In genomic region chr3R:19641498-19642065, dm6 we compare ENCODE assay signal across 5 fruit fly cellular contexts.
TF ChIP-seq lines count a peak whose summit lies in the region.

No protein-coding gene starts in this region.

- peak; percentile 36 for TF ChIP-seq CTCF in whole organism, embryonic (GFP tag; optimal IDR thresholded peaks at IDR 0.05; lab: Kevin White, UChicago)

TF ChIP-seq in whole organism, adult, 20 proteins besides CTCF, POLR2A, EP300 and RAD21 (continues in another document):
- TF ChIP-seq cnc (optimal IDR thresholded peaks at IDR 0.05; lab: Kevin White, UChicago) (no peak), CG11617 (GFP tag; optimal IDR thresholded peaks at IDR 0.05; lab: Kevin White, UChicago) (peak; percentile 85), cic (GFP tag; optimal IDR thresholded peaks at IDR 0.05; lab: Kevin White, UChicago) (peak; percentile 37), pad (GFP tag; optimal IDR thresholded peaks at IDR 0.05; lab: Kevin White, UChicago) (peak; percentile 37), CG5204 (GFP tag; optimal IDR thresholded peaks at IDR 0.05; lab: Kevin White, UChicago) (peak; percentile 83), CG7045 (GFP tag; optimal IDR thresholded peaks at IDR 0.05; lab: Kevin White, UChicago) (peak; percentile 88), tj (GFP tag; optimal IDR thresholded peaks at IDR 0.05; lab: Kevin White, UChicago) (peak; percentile 54), Crg-1 (GFP tag; optimal IDR thresholded peaks at IDR 0.05; lab: Kevin White, UChicago) (peak; percentile 24), CG14711 (tag; optimal IDR thresholded peaks at IDR 0.05; lab: Kevin White, UChicago) (peak; percentile 94), bab1 (GFP tag; optimal IDR thresholded peaks at IDR 0.05; lab: Kevin White, UChicago) (peak; percentile 92), kay (GFP tag; lab: Kevin White, UChicago; ENCODE audit: borderline replicate concordance) (no peak), CG7101 (tag; optimal IDR thresholded peaks at IDR 0.05; lab: Kevin White, UChicago) (peak; percentile 95), CG12768 (GFP tag; optimal IDR thresholded peaks at IDR 0.05; lab: Kevin White, UChicago) (peak; percentile 90), CG33017 (tag; optimal IDR thresholded peaks at IDR 0.05; lab: Kevin White, UChicago) (peak; percentile 96), toe (GFP tag; optimal IDR thresholded peaks at IDR 0.05; lab: Kevin White, UChicago) (peak; percentile 67), ovo (GFP tag; optimal IDR thresholded peaks at IDR 0.05; lab: Kevin White, UChicago) (no peak), Clk (GFP tag; optimal IDR thresholded peaks at IDR 0.05; lab: Kevin White, UChicago) (peak; percentile 73), Hr96 (GFP tag; optimal IDR thresholded peaks at IDR 0.05; lab: Kevin White, UChicago) (peak; percentile 40)

TF ChIP-seq in whole organism, embryonic, 481 proteins besides CTCF, POLR2A, EP300 and RAD21 (continues in another document):
- 0 out of 3 replicates have a peak, but pooled peaks have one; percentile 65 for TF ChIP-seq CG2199 (GFP tag; IDR thresholded peaks at IDR 0.05; lab: Robert Waterston, UW)
- peak; percentile 85 for TF ChIP-seq CG6765 (GFP tag; optimal IDR thresholded peaks at IDR 0.05; lab: Kevin White, UChicago)
- peak; percentile 85 for TF ChIP-seq HHEX (GFP tag; optimal IDR thresholded peaks at IDR 0.05; lab: Kevin White, UChicago)
- TF ChIP-seq Fer1 (GFP tag; optimal IDR thresholded peaks at IDR 0.05; lab: Kevin White, UChicago), result peak; percentile 91
- TF ChIP-seq bowl (GFP tag; IDR thresholded peaks at IDR 0.05; lab: Robert Waterston, UW), result peak; percentile 63; the same call in 1 of the 2 replicates
- TF ChIP-seq E2f2 (GFP tag; IDR thresholded peaks at IDR 0.05; lab: Robert Waterston, UW), result peak; percentile 65; the same call in 1 of the 2 replicates
- no peak for TF ChIP-seq MESR4 (GFP tag; optimal IDR thresholded peaks at IDR 0.05; lab: Kevin White, UChicago)
- no peak for TF ChIP-seq vfl (GFP tag; optimal IDR thresholded peaks at IDR 0.05; lab: Kevin White, UChicago)
- TF ChIP-seq cas (GFP tag; IDR thresholded peaks at IDR 0.05; lab: Robert Waterston, UW), result peak; percentile 76; the same call in 1 of the 2 replicates
- TF ChIP-seq CG4820 (GFP tag; optimal IDR thresholded peaks at IDR 0.05; lab: Kevin White, UChicago), result peak; percentile 66
- peak; percentile 47 for TF ChIP-seq sd (tag; optimal IDR thresholded peaks at IDR 0.05; lab: Kevin White, UChicago)
- TF ChIP-seq Dad (GFP tag; optimal IDR thresholded peaks at IDR 0.05; lab: Kevin White, UChicago), result peak; percentile 28
- no peak for TF ChIP-seq fru (optimal IDR thresholded peaks at IDR 0.05; lab: Kevin White, UChicago)
- peak; percentile 83 for TF ChIP-seq bab2 (GFP tag; optimal IDR thresholded peaks at IDR 0.05; lab: Kevin White, UChicago)
- no peak for TF ChIP-seq h (optimal IDR thresholded peaks at IDR 0.05; lab: Kevin White, UChicago)
- TF ChIP-seq CG11247 (GFP tag; IDR thresholded peaks at IDR 0.05; lab: Robert Waterston, UW), result peak; percentile 82
- peak; percentile 75 for TF ChIP-seq CG32772 (GFP tag; IDR thresholded peaks at IDR 0.05; lab: Robert Waterston, UW)
- peak; percentile 8 for TF ChIP-seq Side (GFP tag; optimal IDR thresholded peaks at IDR 0.05; lab: Kevin White, UChicago)

TF ChIP-seq in whole organism, prepupa, 60 proteins besides CTCF, POLR2A, EP300 and RAD21 (continues in another document):
- TF ChIP-seq ss (GFP tag; optimal IDR thresholded peaks at IDR 0.05; lab: Kevin White, UChicago) (peak; percentile 40 to 66), CG10669 (GFP tag; optimal IDR thresholded peaks at IDR 0.05; lab: Kevin White, UChicago) (peak; percentile 66), CG9139 (GFP tag; optimal IDR thresholded peaks at IDR 0.05; lab: Kevin White, UChicago) (peak; percentile 47), eg (GFP tag; IDR thresholded peaks at IDR 0.05; lab: Robert Waterston, UW) (peak; percentile 96), Smox (GFP tag; optimal IDR thresholded peaks at IDR 0.05; lab: Kevin White, UChicago) (peak; percentile 77), salr (GFP tag; optimal IDR thresholded peaks at IDR 0.05; lab: Kevin White, UChicago) (peak in 1 of 2 experiments; percentile 80), fd85E (GFP tag; optimal IDR thresholded peaks at IDR 0.05; lab: Kevin White, UChicago) (peak; percentile 36), pdm3 (GFP tag; optimal IDR thresholded peaks at IDR 0.05; lab: Kevin White, UChicago) (peak; percentile 77), CG8632 (GFP tag; optimal IDR thresholded peaks at IDR 0.05; lab: Kevin White, UChicago) (peak; percentile 83), svp (GFP tag; lab: Kevin White, UChicago) (peak; percentile 86), acj6 (GFP tag; optimal IDR thresholded peaks at IDR 0.05; lab: Kevin White, UChicago) (peak; percentile 69), Hr38 (GFP tag; optimal IDR thresholded peaks at IDR 0.05; lab: Kevin White, UChicago) (no peak), OdsH (GFP tag; optimal IDR thresholded peaks at IDR 0.05; lab: Kevin White, UChicago) (peak; percentile 80), Sox15 (GFP tag; optimal IDR thresholded peaks at IDR 0.05; lab: Kevin White, UChicago) (peak; percentile 60), CG15336 (GFP tag; IDR thresholded peaks at IDR 0.05; lab: Robert Waterston, UW) (peak; percentile 95), Eip93F (GFP tag; optimal IDR thresholded peaks at IDR 0.05; lab: Kevin White, UChicago) (peak; percentile 52), Ets96B (tag; optimal IDR thresholded peaks at IDR 0.05; lab: Kevin White, UChicago) (peak; percentile 72), cyc (GFP tag; optimal IDR thresholded peaks at IDR 0.05; lab: Kevin White, UChicago) (peak; percentile 71), achi (GFP tag; optimal IDR thresholded peaks at IDR 0.05; lab: Kevin White, UChicago) (peak; percentile 76)

TF ChIP-seq in whole organism, pupa, 21 proteins besides CTCF, POLR2A, EP300 and RAD21:
- peak; percentile 69 for TF ChIP-seq Pif1B (GFP tag; optimal IDR thresholded peaks at IDR 0.05; lab: Kevin White, UChicago)
- TF ChIP-seq CG15710 (tag; optimal IDR thresholded peaks at IDR 0.05; lab: Kevin White, UChicago), result peak; percentile 75
- peak; percentile 79 for TF ChIP-seq CG8159 (tag; optimal IDR thresholded peaks at IDR 0.05; lab: Kevin White, UChicago)
- peak; percentile 68 for TF ChIP-seq CG34367 (tag; optimal IDR thresholded peaks at IDR 0.05; lab: Kevin White, UChicago)
- TF ChIP-seq gl (tag; optimal IDR thresholded peaks at IDR 0.05; lab: Kevin White, UChicago), result peak; percentile 57
- peak; percentile 96 for TF ChIP-seq CG4496 (GFP tag; IDR thresholded peaks at IDR 0.05; lab: Robert Waterston, UW)
- TF ChIP-seq CG10348 (GFP tag; IDR thresholded peaks at IDR 0.05; lab: Robert Waterston, UW), result no peak
- peak; percentile 69; the same call in 1 of the 2 replicates for TF ChIP-seq rn (GFP tag; IDR thresholded peaks at IDR 0.05; lab: Robert Waterston, UW)
- TF ChIP-seq CG8301 (tag; optimal IDR thresholded peaks at IDR 0.05; lab: Kevin White, UChicago), result peak; percentile 78
- peak; percentile 75 for TF ChIP-seq CG9948 (tag; optimal IDR thresholded peaks at IDR 0.05; lab: Kevin White, UChicago)
- TF ChIP-seq CG17806 (tag; optimal IDR thresholded peaks at IDR 0.05; lab: Kevin White, UChicago), result peak; percentile 80
- TF ChIP-seq Snoo (tag; optimal IDR thresholded peaks at IDR 0.05; lab: Kevin White, UChicago), result peak; percentile 57
- peak; percentile 88 for TF ChIP-seq CG32121 (GFP tag; IDR thresholded peaks at IDR 0.05; lab: Robert Waterston, UW)
- TF ChIP-seq Pif1A (GFP tag; optimal IDR thresholded peaks at IDR 0.05; lab: Kevin White, UChicago), result peak; percentile 57
- TF ChIP-seq Ets98B (GFP tag; IDR thresholded peaks at IDR 0.05; lab: Robert Waterston, UW), result peak; percentile 94
- no peak for TF ChIP-seq EcR (GFP tag; optimal IDR thresholded peaks at IDR 0.05; lab: Kevin White, UChicago)
- TF ChIP-seq CG12605 (GFP tag; IDR thresholded peaks at IDR 0.05; lab: Robert Waterston, UW), result peak; percentile 92
- TF ChIP-seq CG14655 (GFP tag; optimal IDR thresholded peaks at IDR 0.05; lab: Kevin White, UChicago), result peak; percentile 83
- no peak for TF ChIP-seq D1 (tag; optimal IDR thresholded peaks at IDR 0.05; lab: Kevin White, UChicago)
- TF ChIP-seq fd96Ca (GFP tag; IDR thresholded peaks at IDR 0.05; lab: Robert Waterston, UW), result no peak
- TF ChIP-seq CG13204 (GFP tag; optimal IDR thresholded peaks at IDR 0.05; lab: Kevin White, UChicago), result peak; percentile 3

TF ChIP-seq in whole organism, wandering third instar larva, 38 proteins besides CTCF, POLR2A, EP300 and RAD21 (continues in another document):
- TF ChIP-seq Dif (GFP tag; optimal IDR thresholded peaks at IDR 0.05; lab: Kevin White, UChicago; ENCODE audit: partially characterized antibody) (no peak), lola (GFP tag; optimal IDR thresholded peaks at IDR 0.05; lab: Kevin White, UChicago) (no peak), Hr83 (GFP tag; optimal IDR thresholded peaks at IDR 0.05; lab: Kevin White, UChicago; ENCODE audit: poor library complexity, severe bottlenecking) (peak; percentile 56), Hr78 (GFP tag; optimal IDR thresholded peaks at IDR 0.05; lab: Kevin White, UChicago) (no peak), Mio (GFP tag; optimal IDR thresholded peaks at IDR 0.05; lab: Kevin White, UChicago) (no peak), OdsH (GFP tag; optimal IDR thresholded peaks at IDR 0.05; lab: Kevin White, UChicago) (peak; percentile 82), Jra (GFP tag; optimal IDR thresholded peaks at IDR 0.05; lab: Kevin White, UChicago) (peak; percentile 44), Sp1 (GFP tag; optimal IDR thresholded peaks at IDR 0.05; lab: Kevin White, UChicago) (peak; percentile 88), Rel (GFP tag; optimal IDR thresholded peaks at IDR 0.05; lab: Kevin White, UChicago) (peak; percentile 24), Rel (tag; optimal IDR thresholded peaks at IDR 0.05; lab: Kevin White, UChicago) (no peak), CG32264 (GFP tag; optimal IDR thresholded peaks at IDR 0.05; lab: Kevin White, UChicago) (peak; percentile 57), psq (GFP tag; optimal IDR thresholded peaks at IDR 0.05; lab: Kevin White, UChicago) (peak; percentile 66), sage (GFP tag; optimal IDR thresholded peaks at IDR 0.05; lab: Kevin White, UChicago) (peak; percentile 16), fru (GFP tag; optimal IDR thresholded peaks at IDR 0.05; lab: Kevin White, UChicago) (peak; percentile 76), CG9705 (GFP tag; optimal IDR thresholded peaks at IDR 0.05; lab: Kevin White, UChicago) (peak; percentile 25), pan (optimal IDR thresholded peaks at IDR 0.05; lab: Kevin White, UChicago) (no peak), dmrt93B (GFP tag; optimal IDR thresholded peaks at IDR 0.05; lab: Kevin White, UChicago) (peak; percentile 18), HLH106 (tag; optimal IDR thresholded peaks at IDR 0.05; lab: Kevin White, UChicago) (peak; percentile 83), N (GFP tag; optimal IDR thresholded peaks at IDR 0.05; lab: Kevin White, UChicago) (no peak), CrebA (GFP tag; optimal IDR thresholded peaks at IDR 0.05; lab: Kevin White, UChicago; ENCODE audit: borderline replicate concordance) (no peak), GATAd (GFP tag; optimal IDR thresholded peaks at IDR 0.05; lab: Kevin White, UChicago) (no peak), rgr (GFP tag; optimal IDR thresholded peaks at IDR 0.05; lab: Kevin White, UChicago) (peak; percentile 86), Hnf4 (GFP tag; optimal IDR thresholded peaks at IDR 0.05; lab: Kevin White, UChicago) (peak; percentile 64), foxo (GFP tag; optimal IDR thresholded peaks at IDR 0.05; lab: Kevin White, UChicago) (peak in 1 of 2 experiments; percentile 79)
